Worm (Caenorhabditis elegans) whole organism, L1 larva: Measurements from ENCODE around the gene jnk-1.

Source experiments
- ama-1 ChIP-seq: fragments of 150-350 bp; optimal IDR thresholded peaks from 2 replicates; lab custom pipeline; 2014
- fos-1 ChIP-seq: fragments of 150-350 bp; optimal IDR thresholded peaks from 2 replicates; lab custom pipeline; 2014; ENCODE audit warnings: missing biosample characterization, missing genetic modification characterization
- lin-39 ChIP-seq: fragments of 150-350 bp; optimal IDR thresholded peaks from 2 replicates; lab custom pipeline; 2014; ENCODE audit warnings: missing biosample characterization, missing genetic modification reagents, missing genetic modification characterization
- pax-3 ChIP-seq: fragments of 200-800 bp; sonication (Bioruptor generic); optimal IDR thresholded peaks from 2 replicates; lab custom pipeline; 2018; ENCODE audit warnings: mild to moderate bottlenecking, missing genetic modification characterization, moderate library complexity, missing compliant biosample characterization

DNA sequence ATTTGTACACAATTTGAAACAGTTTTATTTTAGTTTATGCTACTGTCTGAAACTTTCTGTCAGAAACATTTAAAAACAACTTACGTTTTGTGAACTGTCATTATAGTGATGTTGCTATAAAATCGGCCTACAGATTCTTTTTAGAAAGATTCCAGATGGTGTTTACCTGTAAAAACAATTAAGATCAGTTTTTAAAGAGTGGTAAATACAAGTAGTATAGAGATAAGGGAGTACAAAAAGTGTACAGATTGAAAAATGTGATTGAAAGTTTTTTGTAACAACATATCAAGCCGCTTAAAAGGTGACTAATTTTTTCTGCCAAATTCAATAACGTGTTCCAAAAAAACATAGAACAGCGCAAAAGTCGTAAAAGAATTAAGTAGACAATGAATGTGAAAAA lies 19.9 kb upstream of the jnk-1 start, which contains the start of gene npr-12:
- TF ChIP-seq pax-3 (tag; lab: Kevin White, UChicago) (no peak), ama-1 (lab: Kevin White, UChicago) (no peak), lin-39 (no peak), fos-1 (tag; lab: Kevin White, UChicago) (no peak)
